Worm (Caenorhabditis elegans) whole organism, L2 larva: ENCODE results near the gene F35E8.9.
"Not testable (repeated sequence)": the region's sequence is repeated elsewhere in the genome, so short reads cannot be mapped to it uniquely, and the experiment has no call there.

Experiments used
- C34F6.9 ChIP-seq: fragments of 150-350 bp; optimal IDR thresholded peaks from 2 replicates; lab custom pipeline; 2014; ENCODE audit warnings: missing biosample characterization, missing genetic modification characterization
- F13H6.1 ChIP-seq: sonication (generic microtip); optimal IDR thresholded peaks from 2 replicates; lab custom pipeline; 2016; ENCODE audit warnings: missing genetic modification characterization, missing compliant biosample characterization
- R02D3.7 ChIP-seq: fragments of 150-350 bp; optimal IDR thresholded peaks from 2 replicates; lab custom pipeline; 2014; ENCODE audit warnings: missing biosample characterization, missing genetic modification characterization
- ZK546.5 ChIP-seq: sonication (generic microtip); optimal IDR thresholded peaks from 2 replicates; lab custom pipeline; 2017; ENCODE audit warnings: missing biosample characterization, missing genetic modification characterization
- alr-1 ChIP-seq: fragments of 150-350 bp; optimal IDR thresholded peaks from 2 replicates; lab custom pipeline; 2014; ENCODE audit warnings: missing biosample characterization, missing genetic modification characterization
- ama-1 ChIP-seq: fragments of 150-350 bp; optimal IDR thresholded peaks from 2 replicates; lab custom pipeline; 2018; ENCODE audit warnings: inconsistent platforms
- blmp-1 ChIP-seq: sonication (generic microtip); optimal IDR thresholded peaks from 2 replicates; lab custom pipeline; 2017; ENCODE audit warnings: missing genetic modification characterization, mild to moderate bottlenecking, missing compliant biosample characterization, antibody characterized with exemption, moderate library complexity; ENCODE audit not compliant: insufficient read depth
- ceh-16 ChIP-seq: fragments of 150-350 bp; optimal IDR thresholded peaks from 2 replicates; lab custom pipeline; 2014; ENCODE audit warnings: missing biosample characterization, missing genetic modification characterization
- ceh-82 ChIP-seq: fragments of 150-350 bp; optimal IDR thresholded peaks from 2 replicates; lab custom pipeline; 2014; ENCODE audit warnings: missing biosample characterization, missing genetic modification characterization
- dmd-4 ChIP-seq: sonication (generic microtip); optimal IDR thresholded peaks from 2 replicates; lab custom pipeline; 2017; ENCODE audit warnings: missing biosample characterization, missing genetic modification characterization
- egl-27 ChIP-seq: sonication (generic microtip); optimal IDR thresholded peaks from 3 replicates; lab custom pipeline; 2017; ENCODE audit warnings: missing biosample characterization, missing genetic modification reagents, missing genetic modification characterization
- elt-1 ChIP-seq: fragments of 150-350 bp; optimal IDR thresholded peaks from 2 replicates; lab custom pipeline; 2014; ENCODE audit warnings: missing biosample characterization, missing genetic modification characterization
- fos-1 ChIP-seq: fragments of 150-350 bp; optimal IDR thresholded peaks from 2 replicates; lab custom pipeline; 2014; ENCODE audit warnings: missing biosample characterization, missing genetic modification characterization
- gmeb-1 ChIP-seq: fragments of 150-350 bp; optimal IDR thresholded peaks from 2 replicates; lab custom pipeline; 2014; ENCODE audit warnings: missing biosample characterization, missing genetic modification characterization
- lin-11 ChIP-seq: fragments of 150-350 bp; sonication (generic microtip); optimal IDR thresholded peaks from 2 replicates; lab custom pipeline; 2014; ENCODE audit warnings: missing biosample characterization, missing genetic modification characterization, inconsistent platforms, mixed read lengths
- lin-39 ChIP-seq: fragments of 150-350 bp; optimal IDR thresholded peaks from 2 replicates; lab custom pipeline; 2014; ENCODE audit warnings: missing biosample characterization, missing genetic modification reagents, missing genetic modification characterization
- lsy-2 ChIP-seq, 2 experiments: fragments of 150-350 bp in 1 of 2; sonication (generic microtip) in 1 of 2; optimal IDR thresholded peaks; 2 replicates each; lab custom pipeline; 2014 to 2017; ENCODE audit warnings: missing biosample characterization in 2 of 2, missing genetic modification characterization in 2 of 2
- mab-5 ChIP-seq: fragments of 150-350 bp; optimal IDR thresholded peaks from 2 replicates; lab custom pipeline; 2014; ENCODE audit warnings: missing biosample characterization, missing genetic modification characterization
- mbf-1 ChIP-seq: sonication (generic microtip); optimal IDR thresholded peaks from 2 replicates; lab custom pipeline; 2017; ENCODE audit warnings: missing biosample characterization, missing genetic modification characterization
- mdl-1 ChIP-seq, 2 experiments: fragments of 150-350 bp in 1 of 2; sonication (generic microtip) in 1 of 2; optimal IDR thresholded peaks; 2 replicates each; lab custom pipeline; 2017; ENCODE audit warnings: missing biosample characterization in 2 of 2, missing genetic modification characterization in 2 of 2
- nhr-10 ChIP-seq: sonication (generic microtip); optimal IDR thresholded peaks from 2 replicates; lab custom pipeline; 2017; ENCODE audit warnings: missing biosample characterization, missing genetic modification characterization
- nhr-12 ChIP-seq: fragments of 150-350 bp; optimal IDR thresholded peaks from 2 replicates; lab custom pipeline; 2014; ENCODE audit warnings: missing biosample characterization, missing genetic modification characterization
- nhr-129 ChIP-seq: fragments of 150-350 bp; optimal IDR thresholded peaks from 2 replicates; lab custom pipeline; 2014; ENCODE audit warnings: missing biosample characterization, missing genetic modification characterization
- nhr-23 ChIP-seq: fragments of 150-350 bp; optimal IDR thresholded peaks from 2 replicates; lab custom pipeline; 2014; ENCODE audit warnings: missing biosample characterization, missing genetic modification reagents, missing genetic modification characterization
- nhr-6 ChIP-seq: fragments of 150-350 bp; optimal IDR thresholded peaks from 2 replicates; lab custom pipeline; 2014; ENCODE audit warnings: missing biosample characterization, missing genetic modification characterization
- peb-1 ChIP-seq: fragments of 150-350 bp; optimal IDR thresholded peaks from 2 replicates; lab custom pipeline; 2014; ENCODE audit warnings: missing biosample characterization, missing genetic modification characterization
- sem-4 ChIP-seq: fragments of 150-350 bp; optimal IDR thresholded peaks from 2 replicates; lab custom pipeline; 2014; ENCODE audit warnings: missing biosample characterization, missing genetic modification reagents, missing genetic modification characterization
- sma-3 ChIP-seq: sonication (generic microtip); optimal IDR thresholded peaks from 2 replicates; lab custom pipeline; 2016; ENCODE audit warnings: missing genetic modification reagents, missing genetic modification characterization, missing compliant biosample characterization
- sma-9 ChIP-seq, 2 experiments: fragments of 150-350 bp in 1 of 2; sonication (generic microtip) in 1 of 2; optimal IDR thresholded peaks; 2 replicates each; lab custom pipeline; 2014 to 2016; ENCODE audit warnings: missing genetic modification characterization in 2 of 2, mild to moderate bottlenecking in 1 of 2, missing biosample characterization in 1 of 2, missing compliant biosample characterization in 1 of 2, missing genetic modification reagents in 1 of 2, moderate library complexity in 1 of 2
- snpc-4 ChIP-seq: fragments of 150-350 bp; optimal IDR thresholded peaks from 2 replicates; lab custom pipeline; 2014; ENCODE audit warnings: missing biosample characterization, missing genetic modification characterization
- unc-39 ChIP-seq: fragments of 150-350 bp; optimal IDR thresholded peaks from 2 replicates; lab custom pipeline; 2014; ENCODE audit warnings: missing biosample characterization, missing genetic modification characterization
- unc-55 ChIP-seq: fragments of 150-350 bp; sonication (generic microtip); optimal IDR thresholded peaks from 3 replicates; lab custom pipeline; 2014; ENCODE audit warnings: missing biosample characterization, missing genetic modification reagents, missing genetic modification characterization
- unc-62 ChIP-seq: fragments of 150-350 bp; optimal IDR thresholded peaks from 2 replicates; lab custom pipeline; 2014; ENCODE audit warnings: missing biosample characterization, missing genetic modification reagents, missing genetic modification characterization
- ztf-1 ChIP-seq: fragments of 200-800 bp; sonication (Bioruptor generic); conservative IDR thresholded peaks from 2 replicates; pipeline ENCODE4 v1.3.6; 2022; ENCODE audit warnings: missing genetic modification characterization, missing compliant biosample characterization
- ztf-11 ChIP-seq: sonication (generic microtip); optimal IDR thresholded peaks from 2 replicates; lab custom pipeline; 2017; ENCODE audit warnings: missing biosample characterization, missing genetic modification characterization
- ztf-4 ChIP-seq: fragments of 150-350 bp; optimal IDR thresholded peaks from 2 replicates; lab custom pipeline; 2014; ENCODE audit warnings: missing biosample characterization, missing genetic modification characterization

The F35E8.9 gene

ce11 chrV:15913714-15914113 is 3.6 kb downstream of the F35E8.9 start, which contains the start of gene F35E8.7:
Gene F35E8.7 (plus strand): TSS chrV:15914014.
- TF ChIP-seq gmeb-1 (tag; lab: Kevin White, UChicago), result no peak
- TF ChIP-seq sma-3 (GFP tag; lab: Kevin White, UChicago), result no peak
- no peak for TF ChIP-seq ceh-82 (tag; lab: Kevin White, UChicago)
- TF ChIP-seq R02D3.7 (tag; lab: Kevin White, UChicago), result no peak
- TF ChIP-seq mbf-1 (tag; lab: Kevin White, UChicago), result no peak
- no peak for TF ChIP-seq nhr-6
- TF ChIP-seq alr-1 (tag; lab: Kevin White, UChicago), result no peak
- no peak for TF ChIP-seq nhr-129 (tag; lab: Kevin White, UChicago)
- TF ChIP-seq lin-11, result no peak
- no peak for TF ChIP-seq C34F6.9 (tag; lab: Kevin White, UChicago)
- TF ChIP-seq nhr-23 (tag; lab: Kevin White, UChicago), result no peak
- TF ChIP-seq lsy-2 (tag; optimal IDR thresholded peaks at IDR 0.05; lab: Kevin White, UChicago), result no peak
- TF ChIP-seq blmp-1 (tag; lab: Kevin White, UChicago), result no peak
- TF ChIP-seq ceh-16, result no peak
- TF ChIP-seq fos-1 (tag; lab: Kevin White, UChicago), result no peak
- no peak for TF ChIP-seq peb-1 (tag; lab: Kevin White, UChicago)
- no peak for TF ChIP-seq ztf-11

DNA sequence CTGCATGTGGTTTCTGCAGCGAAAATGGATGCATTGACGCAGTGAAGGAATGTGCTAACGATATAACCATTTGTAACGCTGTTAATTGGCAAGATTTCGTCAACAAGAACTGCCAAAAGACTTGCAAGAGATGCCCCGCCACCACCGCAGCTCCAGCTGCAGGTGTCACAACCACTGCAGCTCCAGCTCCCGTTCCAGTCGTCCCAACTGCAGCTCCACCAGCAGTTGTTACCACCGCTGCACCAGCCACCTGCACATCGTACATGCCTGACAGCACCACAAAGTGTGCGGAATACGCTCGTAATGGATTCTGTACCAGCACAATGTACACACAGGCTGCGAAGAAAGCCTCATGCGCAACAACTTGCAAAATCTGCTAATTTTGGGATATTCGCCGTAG is 4.7 kb downstream of the F35E8.9 start:
- TF ChIP-seq nhr-6, result no peak
- no peak for TF ChIP-seq lin-39 (tag; lab: Kevin White, UChicago)
- TF ChIP-seq ama-1 (lab: Kevin White, UChicago), result no peak
- TF ChIP-seq lsy-2 (tag; optimal IDR thresholded peaks at IDR 0.05; lab: Kevin White, UChicago), result no peak
- TF ChIP-seq mab-5, result no peak
- no peak for TF ChIP-seq snpc-4
- TF ChIP-seq blmp-1 (tag; lab: Kevin White, UChicago), result no peak
- TF ChIP-seq nhr-23 (tag; lab: Kevin White, UChicago), result no peak
- no peak for TF ChIP-seq ceh-82 (tag; lab: Kevin White, UChicago)
- no peak for TF ChIP-seq unc-55 (GFP tag; lab: Kevin White, UChicago)
- TF ChIP-seq mdl-1 (tag; optimal IDR thresholded peaks at IDR 0.05; lab: Kevin White, UChicago), result no peak
- TF ChIP-seq ztf-1 (GFP tag; lab: Robert Waterston, UW), result no peak
- no peak for TF ChIP-seq gmeb-1 (tag; lab: Kevin White, UChicago)
- TF ChIP-seq nhr-129 (tag; lab: Kevin White, UChicago), result no peak
- no peak for TF ChIP-seq unc-62 (GFP tag; lab: Kevin White, UChicago)
- no peak for TF ChIP-seq elt-1 (tag; lab: Kevin White, UChicago)
- TF ChIP-seq F13H6.1 (tag; lab: Kevin White, UChicago), result no peak
- TF ChIP-seq ztf-4 (tag; lab: Kevin White, UChicago), result no peak
- no peak for TF ChIP-seq fos-1 (tag; lab: Kevin White, UChicago)
- no peak for TF ChIP-seq dmd-4 (tag; lab: Kevin White, UChicago)

ce11 chrV:15911848-15912247 is 5.5 kb downstream of the F35E8.9 start, which contains the start of gene F35E8.6:
Gene F35E8.6 (plus strand): TSS chrV:15912148.
- TF ChIP-seq nhr-12 (tag; lab: Kevin White, UChicago) (no peak), nhr-10 (tag; lab: Kevin White, UChicago) (no peak), unc-39 (tag; lab: Kevin White, UChicago) (no peak), C34F6.9 (tag; lab: Kevin White, UChicago) (no peak), ZK546.5 (no peak), egl-27 (no peak), blmp-1 (tag; lab: Kevin White, UChicago) (no peak), lsy-2 (tag; optimal IDR thresholded peaks at IDR 0.05; lab: Kevin White, UChicago) (no peak), F13H6.1 (tag; lab: Kevin White, UChicago) (no peak), sma-9 (GFP tag; optimal IDR thresholded peaks at IDR 0.05; lab: Kevin White, UChicago) (no peak), sma-9 (tag; optimal IDR thresholded peaks at IDR 0.05; lab: Kevin White, UChicago) (no peak), sma-3 (GFP tag; lab: Kevin White, UChicago) (no peak), unc-62 (GFP tag; lab: Kevin White, UChicago) (no peak), nhr-129 (tag; lab: Kevin White, UChicago) (no peak), snpc-4 (no peak), peb-1 (tag; lab: Kevin White, UChicago) (no peak)

ce11 chrV:15905530-15905929 is 11.8 kb downstream of the F35E8.9 start, which contains the start of the genes F35E8.1 and F35E8.2:
Gene F35E8.1 (minus strand): TSS chrV:15905630.
Gene F35E8.2 (plus strand): TSS chrV:15905661.
- not testable (repeated sequence) for TF ChIP-seq mab-5; fos-1 (tag; lab: Kevin White, UChicago); sem-4 (tag; lab: Kevin White, UChicago)
- TF ChIP-seq, all 48 proteins: peak for 0; not testable (repeated sequence) for 48
